Fruit fly (Drosophila melanogaster): ENCODE measurements around the gene Sec71.

The Sec71 gene

DNA sequence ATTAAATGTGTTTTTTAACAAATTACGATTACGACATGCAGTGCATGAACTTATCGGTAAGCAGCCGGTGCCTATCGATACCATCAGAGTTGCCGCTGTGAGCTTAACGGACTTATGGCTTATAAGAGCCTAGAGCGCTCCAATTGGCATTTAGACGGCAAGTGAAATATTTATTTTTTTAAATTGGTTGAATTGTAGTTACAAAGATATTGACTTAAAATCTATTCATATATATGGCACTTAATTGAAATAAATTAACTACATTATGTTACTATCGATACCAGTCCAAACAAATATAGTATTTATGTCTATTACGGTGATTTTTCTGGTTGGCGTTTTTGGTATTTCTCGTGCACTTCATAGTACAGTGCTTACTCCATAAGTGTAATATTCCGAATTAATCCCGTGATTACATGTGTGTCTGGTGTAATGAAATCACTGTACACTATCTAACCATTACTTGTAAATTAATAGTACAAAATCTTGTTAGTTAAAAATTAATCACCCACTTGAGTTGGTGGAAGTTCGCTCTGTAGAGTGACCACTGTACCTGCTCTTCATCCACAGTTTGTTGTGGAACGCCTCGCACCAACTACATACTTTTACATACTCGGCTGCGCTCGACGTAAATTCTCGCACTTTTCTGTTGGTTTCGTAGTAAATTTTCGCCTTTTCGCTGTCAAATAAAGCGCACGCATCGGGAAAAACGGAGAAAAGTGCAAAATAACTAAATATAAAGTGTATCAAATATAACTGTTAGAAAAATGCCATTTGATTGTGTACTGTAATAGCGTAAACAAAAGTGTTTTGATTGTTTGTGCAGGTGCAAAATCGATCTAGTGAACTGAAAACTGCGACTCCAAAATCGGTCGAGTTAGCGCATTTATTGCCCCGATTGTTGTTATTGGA lies 41.9 kb downstream of the Sec71 start, which contains the start of the genes mRpS23 and CenG1A (continued):
- TF ChIP-seq pb (GFP tag; optimal IDR thresholded peaks at IDR 0.05) (peak; percentile 99), h (optimal IDR thresholded peaks at IDR 0.05) (no peak)

DNA sequence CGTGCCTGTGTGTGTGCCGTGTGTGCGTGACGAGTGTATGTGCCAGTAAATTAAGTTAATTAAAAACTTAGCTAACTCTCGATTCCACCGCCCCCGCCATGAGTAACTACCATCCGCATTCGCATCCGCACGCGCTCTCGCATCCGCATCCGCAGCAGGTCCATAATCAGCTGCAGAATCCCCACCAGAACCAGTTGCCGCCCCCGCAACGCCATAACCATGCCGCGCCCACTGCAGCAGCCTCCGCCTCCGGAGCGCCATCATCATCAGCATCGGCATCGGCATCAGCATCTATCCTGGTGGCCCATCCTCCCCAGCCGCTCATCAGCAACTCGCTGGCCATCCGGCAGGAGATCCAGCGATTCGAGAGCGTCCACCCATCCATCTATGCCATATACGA lies 42.6 kb downstream of the Sec71 start:
- TF ChIP-seq CG10321 (GFP tag; IDR thresholded peaks at IDR 0.05) (no peak), Med (GFP tag) (peak; percentile 64), gt (GFP tag; IDR thresholded peaks at IDR 0.05) (no peak), Mad (GFP tag; optimal IDR thresholded peaks at IDR 0.05) (no peak), bsh (GFP tag; optimal IDR thresholded peaks at IDR 0.05) (no peak), CG8765 (GFP tag; IDR thresholded peaks at IDR 0.05) (0 out of 2 replicates have a peak, but pooled peaks have one; percentile 15), ro (GFP tag; IDR thresholded peaks at IDR 0.05) (no peak), Drgx (GFP tag; IDR thresholded peaks at IDR 0.05) (0 out of 2 replicates have a peak, but pooled peaks have one; percentile 6), tap (tag; optimal IDR thresholded peaks at IDR 0.05) (no peak), ab (GFP tag; optimal IDR thresholded peaks at IDR 0.05) (no peak), knrl (GFP tag; IDR thresholded peaks at IDR 0.05; ENCODE audit: partially characterized antibody) (no peak), Rfx (GFP tag; IDR thresholded peaks at IDR 0.05) (0 out of 2 replicates have a peak, but pooled peaks have one; percentile 7), pho (GFP tag; optimal IDR thresholded peaks at IDR 0.05) (no peak), CG14441 (GFP tag; IDR thresholded peaks at IDR 0.05) (no peak), E2f2 (GFP tag; IDR thresholded peaks at IDR 0.05) (no peak), B-H1 (GFP tag; IDR thresholded peaks at IDR 0.05) (no peak), chm (GFP tag; IDR thresholded peaks at IDR 0.05) (0 out of 2 replicates have a peak, but pooled peaks have one; percentile 31), CG13775 (GFP tag; optimal IDR thresholded peaks at IDR 0.05) (peak; percentile 60), so (GFP tag; IDR thresholded peaks at IDR 0.05) (no peak), Max (GFP tag; optimal IDR thresholded peaks at IDR 0.05) (no peak), Vsx1 (GFP tag; optimal IDR thresholded peaks at IDR 0.05) (no peak), NfI (GFP tag; optimal IDR thresholded peaks at IDR 0.05) (no peak), tna (GFP tag; IDR thresholded peaks at IDR 0.05; ENCODE audit: partially characterized antibody) (no peak), gro (GFP tag; optimal IDR thresholded peaks at IDR 0.05) (no peak), CG9727 (GFP tag; optimal IDR thresholded peaks at IDR 0.05) (no peak), zfh2 (GFP tag; optimal IDR thresholded peaks at IDR 0.05) (no peak), CG8281 (tag; optimal IDR thresholded peaks at IDR 0.05) (no peak), sc (optimal IDR thresholded peaks at IDR 0.05) (no peak), sc (GFP tag; optimal IDR thresholded peaks at IDR 0.05) (no peak), ci (GFP tag; IDR thresholded peaks at IDR 0.05) (0 out of 3 replicates have a peak, but pooled peaks have one; percentile 36), Dip2 (GFP tag; IDR thresholded peaks at IDR 0.05) (no peak), slp2 (GFP tag; optimal IDR thresholded peaks at IDR 0.05) (no peak), da (GFP tag; optimal IDR thresholded peaks at IDR 0.05) (no peak), CG12104 (GFP tag; optimal IDR thresholded peaks at IDR 0.05) (no peak), ATbp (GFP tag; optimal IDR thresholded peaks at IDR 0.05) (no peak), CG6654 (GFP tag; optimal IDR thresholded peaks at IDR 0.05) (no peak), CG1647 (GFP tag; optimal IDR thresholded peaks at IDR 0.05) (no peak), sd (tag; optimal IDR thresholded peaks at IDR 0.05) (no peak), CG8944 (GFP tag; optimal IDR thresholded peaks at IDR 0.05) (no peak), CG3281 (GFP tag; optimal IDR thresholded peaks at IDR 0.05) (no peak), tio (GFP tag; optimal IDR thresholded peaks at IDR 0.05) (no peak), fd96Cb (tag; optimal IDR thresholded peaks at IDR 0.05) (no peak), maf-S (GFP tag; optimal IDR thresholded peaks at IDR 0.05) (no peak), Doc2 (GFP tag; IDR thresholded peaks at IDR 0.05) (0 out of 2 replicates have a peak, but pooled peaks have one; percentile 13), Awh (GFP tag; IDR thresholded peaks at IDR 0.05) (0 out of 2 replicates have a peak, but pooled peaks have one; percentile 22), Dfd (GFP tag; optimal IDR thresholded peaks at IDR 0.05) (no peak), mirr (GFP tag; optimal IDR thresholded peaks at IDR 0.05) (no peak)

Measured in whole organism, embryonic.